Fruit fly (Drosophila melanogaster): Measurements from ENCODE around the gene btsz.

The btsz gene

DNA sequence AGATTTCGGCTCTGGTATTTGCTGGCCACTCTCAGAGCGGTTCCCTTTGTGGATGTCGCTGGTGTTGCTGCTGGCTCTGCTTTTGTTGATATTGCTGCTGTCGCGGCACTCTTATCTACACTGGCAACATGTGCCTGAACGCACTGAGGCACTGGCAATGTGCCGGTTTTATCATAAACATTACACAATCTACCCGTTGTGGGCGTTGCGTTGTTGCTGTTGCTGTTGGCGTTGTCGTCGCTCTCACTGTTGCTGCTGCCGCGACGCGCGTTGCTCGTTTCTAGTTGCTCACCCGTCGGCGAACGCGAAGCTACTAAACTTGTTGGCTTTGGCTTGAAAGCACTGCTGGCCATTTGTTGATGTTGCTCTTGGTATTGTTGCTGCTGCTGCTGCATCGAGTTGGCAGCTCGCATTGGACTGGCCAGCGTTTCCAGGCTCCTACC is 55.6 kb downstream of the btsz start (continued):
- TF ChIP-seq fru (optimal IDR thresholded peaks at IDR 0.05) (no peak), CoRest (tag; optimal IDR thresholded peaks at IDR 0.05) (no peak), CG14050 (GFP tag; IDR thresholded peaks at IDR 0.05) (no peak), Hand (GFP tag; optimal IDR thresholded peaks at IDR 0.05) (no peak), bab2 (GFP tag; optimal IDR thresholded peaks at IDR 0.05) (no peak), chn (GFP tag; optimal IDR thresholded peaks at IDR 0.05) (peak; percentile 2), da (GFP tag; optimal IDR thresholded peaks at IDR 0.05) (no peak), Side (GFP tag; optimal IDR thresholded peaks at IDR 0.05) (no peak), CG5180 (GFP tag; optimal IDR thresholded peaks at IDR 0.05) (peak; percentile 99), Ssrp (tag; optimal IDR thresholded peaks at IDR 0.05) (no peak), CG2199 (GFP tag; IDR thresholded peaks at IDR 0.05) (0 out of 3 replicates have a peak, but pooled peaks have one; percentile 11), luna (GFP tag; optimal IDR thresholded peaks at IDR 0.05) (no peak), PHDP (tag; optimal IDR thresholded peaks at IDR 0.05) (no peak), lab (GFP tag; optimal IDR thresholded peaks at IDR 0.05) (peak; percentile 62), Ets65A (GFP tag) (no peak), CG10979 (tag; optimal IDR thresholded peaks at IDR 0.05) (no peak), so (GFP tag; IDR thresholded peaks at IDR 0.05) (peak; percentile 10; the same call in 1 of the 3 replicates), CG8924 (tag; optimal IDR thresholded peaks at IDR 0.05) (no peak), HLH4C (GFP tag; IDR thresholded peaks at IDR 0.05; ENCODE audit: partially characterized antibody) (no peak), Hr51 (GFP tag; optimal IDR thresholded peaks at IDR 0.05) (peak in 1 of 2 experiments; percentile 5), NC2β (GFP tag; optimal IDR thresholded peaks at IDR 0.05) (no peak), CG3281 (GFP tag; optimal IDR thresholded peaks at IDR 0.05) (peak; percentile 34), Adf1 (GFP tag; IDR thresholded peaks at IDR 0.05) (peak; percentile 84), CG30020 (tag; optimal IDR thresholded peaks at IDR 0.05) (no peak), gt (GFP tag; IDR thresholded peaks at IDR 0.05) (no peak), CG2129 (GFP tag; IDR thresholded peaks at IDR 0.05; ENCODE audit: partially characterized antibody) (no peak), CG8478 (optimal IDR thresholded peaks at IDR 0.05) (no peak), sd (tag; optimal IDR thresholded peaks at IDR 0.05) (peak; percentile 71), Xbp1 (GFP tag; optimal IDR thresholded peaks at IDR 0.05) (no peak), Ada2b (GFP tag; IDR thresholded peaks at IDR 0.05) (no peak), CG6854 (GFP tag; optimal IDR thresholded peaks at IDR 0.05) (no peak), ase (GFP tag; IDR thresholded peaks at IDR 0.05) (no peak), CG8089 (GFP tag; optimal IDR thresholded peaks at IDR 0.05) (no peak), zen (tag; optimal IDR thresholded peaks at IDR 0.05) (no peak), wor (GFP tag; IDR thresholded peaks at IDR 0.05) (no peak), otp (GFP tag; IDR thresholded peaks at IDR 0.05) (no peak), Ravus (GFP tag; IDR thresholded peaks at IDR 0.05) (no peak), sqz (GFP tag; optimal IDR thresholded peaks at IDR 0.05) (no peak), CG17359 (tag; optimal IDR thresholded peaks at IDR 0.05) (peak; percentile 8), Sry-δ (GFP tag; optimal IDR thresholded peaks at IDR 0.05) (no peak), HmgZ (tag; optimal IDR thresholded peaks at IDR 0.05) (peak; percentile 29), lbe (GFP tag; optimal IDR thresholded peaks at IDR 0.05) (no peak), CG11723 (GFP tag; optimal IDR thresholded peaks at IDR 0.05) (no peak), bowl (GFP tag; IDR thresholded peaks at IDR 0.05) (no peak), CG15601 (tag; optimal IDR thresholded peaks at IDR 0.05) (no peak), fd64A (GFP tag; optimal IDR thresholded peaks at IDR 0.05) (no peak), unc-4 (GFP tag; IDR thresholded peaks at IDR 0.05; ENCODE audit: partially characterized antibody) (no peak), CG12391 (tag; optimal IDR thresholded peaks at IDR 0.05) (peak; percentile 3), CG10959 (GFP tag; IDR thresholded peaks at IDR 0.05) (no peak), CG6813 (GFP tag; optimal IDR thresholded peaks at IDR 0.05) (no peak), D (optimal IDR thresholded peaks at IDR 0.05) (no peak), D (GFP tag; optimal IDR thresholded peaks at IDR 0.05) (no peak)
